Worm (Caenorhabditis elegans) whole organism, L1 larva: ENCODE data around the gene F36D3.8.

Source experiments
- efl-1 ChIP-seq, 4 experiments: fragments of 150-350 bp; optimal IDR thresholded peaks in 3 of 4; peaks in 1 of 4; 1 replicate in 1 of 4; 2 replicates in 3 of 4; lab custom pipeline; 2014; ENCODE audit warnings: missing biosample characterization in 2 of 4, missing genetic modification characterization in 2 of 4, missing genetic modification reagents in 2 of 4
- fkh-4 ChIP-seq: sonication (generic microtip); optimal IDR thresholded peaks from 2 replicates; lab custom pipeline; 2016; ENCODE audit warnings: missing compliant biosample characterization, missing genetic modification characterization, borderline replicate concordance
- lin-15B ChIP-seq: fragments of 150-350 bp; sonication (generic microtip); optimal IDR thresholded peaks from 3 replicates; lab custom pipeline; 2014; ENCODE audit warnings: missing biosample characterization, missing genetic modification characterization
- nhr-237 ChIP-seq: fragments of 150-350 bp; optimal IDR thresholded peaks from 2 replicates; lab custom pipeline; 2014; ENCODE audit warnings: missing biosample characterization, missing genetic modification characterization
- nhr-76 ChIP-seq: sonication (generic microtip); optimal IDR thresholded peaks from 2 replicates; lab custom pipeline; 2017; ENCODE audit warnings: missing biosample characterization, missing genetic modification characterization
- nhr-90 ChIP-seq: sonication (generic microtip); optimal IDR thresholded peaks from 2 replicates; lab custom pipeline; 2016; ENCODE audit warnings: mild to moderate bottlenecking, missing genetic modification characterization, missing compliant biosample characterization; ENCODE audit not compliant: poor library complexity
- snpc-4 ChIP-seq: fragments of 150-350 bp; optimal IDR thresholded peaks from 2 replicates; lab custom pipeline; 2014; ENCODE audit warnings: missing biosample characterization, missing genetic modification characterization
- swsn-7 ChIP-seq: sonication (generic microtip); optimal IDR thresholded peaks from 2 replicates; lab custom pipeline; 2016; ENCODE audit warnings: missing genetic modification characterization, missing compliant biosample characterization
- tlp-1 ChIP-seq: fragments of 150-350 bp; optimal IDR thresholded peaks from 2 replicates; lab custom pipeline; 2014; ENCODE audit warnings: missing biosample characterization, missing genetic modification characterization
- unc-62 ChIP-seq: fragments of 150-350 bp; optimal IDR thresholded peaks from 2 replicates; lab custom pipeline; 2014; ENCODE audit warnings: missing biosample characterization, missing genetic modification reagents, missing genetic modification characterization

- no peak for TF ChIP-seq fkh-4 (tag; lab: Kevin White, UChicago)
- no peak for TF ChIP-seq swsn-7 (tag; lab: Kevin White, UChicago)
- no peak for TF ChIP-seq nhr-237 (tag; lab: Kevin White, UChicago)
- no peak for TF ChIP-seq nhr-76 (tag; lab: Kevin White, UChicago)
- no peak for TF ChIP-seq efl-1 (optimal IDR thresholded peaks at IDR 0.05; lab: Kevin White, UChicago)
- TF ChIP-seq efl-1 (GFP tag; optimal IDR thresholded peaks at IDR 0.05 in 1 of 2; lab: Kevin White, UChicago), result no peak
- no peak for TF ChIP-seq tlp-1 (tag; lab: Kevin White, UChicago)
- no peak for TF ChIP-seq lin-15B (tag; lab: Kevin White, UChicago)
- TF ChIP-seq unc-62 (GFP tag; lab: Kevin White, UChicago), result no peak
- TF ChIP-seq nhr-90 (tag; lab: Kevin White, UChicago), result no peak
- TF ChIP-seq snpc-4 (tag; lab: Kevin White, UChicago), result no peak
These were observed 21.1 kb upstream of the F36D3.8 start, which contains the start of gene nhr-54 for ce11 chrV:16505828-16506227.
